Fruit fly (Drosophila melanogaster) whole organism, embryonic: ENCODE data around the gene CG14017.

Source experiments
- BtbVII ChIP-seq: fragments of 200-800 bp; sonication (Bioruptor generic); optimal IDR thresholded peaks from 3 replicates; lab custom pipeline; 2017; ENCODE audit warnings: missing biosample characterization, mild to moderate bottlenecking, missing genetic modification characterization
- CG10543 ChIP-seq: fragments of 200-800 bp; sonication (Bioruptor generic); optimal IDR thresholded peaks from 3 replicates; lab custom pipeline; 2017; ENCODE audit warnings: missing biosample characterization, mild to moderate bottlenecking, missing genetic modification characterization, moderate library complexity
- CG11456 ChIP-seq: fragments of 200-800 bp; sonication (Bioruptor generic); IDR thresholded peaks from 3 replicates; pipeline ENCODE4 v1.3.6; 2022; ENCODE audit warnings: missing biosample characterization, missing genetic modification characterization
- CG12942 ChIP-seq: fragments of 200-800 bp; sonication (Bioruptor generic); optimal IDR thresholded peaks from 3 replicates; lab custom pipeline; 2016; ENCODE audit warnings: missing biosample characterization, missing genetic modification characterization
- CG14667 ChIP-seq: fragments of 200-800 bp; sonication (Bioruptor generic); IDR thresholded peaks from 2 replicates; pipeline ENCODE4 v1.3.6; 2022; ENCODE audit warnings: missing biosample characterization, missing genetic modification characterization
- CG14965 ChIP-seq: fragments of 200-800 bp; sonication (Bioruptor generic); optimal IDR thresholded peaks from 2 replicates; lab custom pipeline; 2016; ENCODE audit warnings: missing biosample characterization, missing genetic modification characterization, borderline replicate concordance
- CG17802 ChIP-seq: fragments of 200-800 bp; sonication (Bioruptor generic); optimal IDR thresholded peaks from 2 replicates; lab custom pipeline; 2018; ENCODE audit warnings: missing biosample characterization, mild to moderate bottlenecking, missing genetic modification characterization, moderate library complexity
- CG1792 ChIP-seq: fragments of 200-800 bp; sonication (Bioruptor generic); optimal IDR thresholded peaks from 2 replicates; lab custom pipeline; 2016; ENCODE audit warnings: missing biosample characterization, missing genetic modification characterization
- CG2120 ChIP-seq: fragments of 200-800 bp; sonication (Bioruptor generic); optimal IDR thresholded peaks from 3 replicates; lab custom pipeline; 2016; ENCODE audit warnings: missing biosample characterization, missing genetic modification characterization
- CG30431 ChIP-seq: fragments of 200-800 bp; sonication (Bioruptor generic); optimal IDR thresholded peaks from 2 replicates; lab custom pipeline; 2017; ENCODE audit warnings: missing biosample characterization, missing genetic modification characterization
- CG32532 ChIP-seq: fragments of 200-800 bp; sonication (Bioruptor generic); IDR thresholded peaks from 2 replicates; pipeline ENCODE4 v1.3.6; 2022; ENCODE audit warnings: missing biosample characterization, missing genetic modification characterization
- CG32772 ChIP-seq: fragments of 200-800 bp; sonication (Bioruptor generic); IDR thresholded peaks from 2 replicates; pipeline ENCODE4 v1.3.6; 2022; ENCODE audit warnings: missing biosample characterization, missing genetic modification characterization
- CG33213 ChIP-seq: fragments of 200-800 bp; sonication (Bioruptor generic); optimal IDR thresholded peaks from 3 replicates; lab custom pipeline; 2016; ENCODE audit warnings: missing biosample characterization, missing genetic modification characterization
- CG33557 ChIP-seq: fragments of 200-800 bp; sonication (Bioruptor generic); optimal IDR thresholded peaks from 2 replicates; lab custom pipeline; 2019; ENCODE audit warnings: missing biosample characterization, mild to moderate bottlenecking, missing genetic modification characterization, moderate library complexity
- CG5953 ChIP-seq: fragments of 200-800 bp; sonication (Bioruptor generic); IDR thresholded peaks from 2 replicates; pipeline ENCODE4 v1.3.6; 2022; ENCODE audit warnings: missing biosample characterization, missing genetic modification characterization
- CG6791 ChIP-seq: fragments of 200-800 bp; sonication (Bioruptor generic); IDR thresholded peaks from 3 replicates; pipeline ENCODE4 v1.3.6; 2022; ENCODE audit warnings: missing biosample characterization, missing genetic modification characterization; ENCODE audit not compliant: partially characterized antibody
- CG6813 ChIP-seq: fragments of 200-800 bp; sonication (Bioruptor generic); optimal IDR thresholded peaks from 2 replicates; lab custom pipeline; 2017; ENCODE audit warnings: missing biosample characterization, missing genetic modification characterization, mild to moderate bottlenecking, moderate library complexity, missing genetic modification reagents
- CG8281 ChIP-seq: fragments of 200-800 bp; sonication (Bioruptor generic); optimal IDR thresholded peaks from 2 replicates; lab custom pipeline; 2018; ENCODE audit warnings: missing biosample characterization, mild to moderate bottlenecking, missing genetic modification characterization, moderate library complexity
- CrebB ChIP-seq: fragments of 200-800 bp; sonication (Bioruptor generic); optimal IDR thresholded peaks from 3 replicates; lab custom pipeline; 2018; ENCODE audit warnings: missing biosample characterization, mild to moderate bottlenecking, missing genetic modification characterization
- Dip3 ChIP-seq: fragments of 200-800 bp; sonication (Bioruptor generic); optimal IDR thresholded peaks from 3 replicates; lab custom pipeline; 2016; ENCODE audit warnings: missing biosample characterization, missing genetic modification characterization
- Fer1 ChIP-seq: fragments of 200-800 bp; sonication (Bioruptor generic); optimal IDR thresholded peaks from 2 replicates; lab custom pipeline; 2017; ENCODE audit warnings: missing biosample characterization, mild to moderate bottlenecking, missing genetic modification characterization
- HLHmδ ChIP-seq: fragments of 200-800 bp; sonication (Bioruptor generic); optimal IDR thresholded peaks from 2 replicates; lab custom pipeline; 2018; ENCODE audit warnings: missing biosample characterization, mild to moderate bottlenecking, missing genetic modification characterization, moderate library complexity
- Hmx ChIP-seq: fragments of 200-800 bp; sonication (Bioruptor generic); optimal IDR thresholded peaks from 2 replicates; lab custom pipeline; 2016; ENCODE audit warnings: missing biosample characterization, missing genetic modification characterization
- Hsf ChIP-seq: fragments of 200-800 bp; sonication (Bioruptor generic); optimal IDR thresholded peaks from 3 replicates; lab custom pipeline; 2016; ENCODE audit warnings: missing biosample characterization, missing genetic modification characterization
- Kr ChIP-seq: fragments of 200-800 bp; sonication (Bioruptor generic); optimal IDR thresholded peaks from 2 replicates; lab custom pipeline; 2017; ENCODE audit warnings: missing biosample characterization, mild to moderate bottlenecking, missing genetic modification characterization
- Lhr ChIP-seq: fragments of 200-800 bp; sonication (Bioruptor generic); optimal IDR thresholded peaks from 3 replicates; lab custom pipeline; 2017; ENCODE audit warnings: mild to moderate bottlenecking, missing biosample characterization, missing genetic modification reagents, missing genetic modification characterization
- Mes4 ChIP-seq: fragments of 200-800 bp; sonication (Bioruptor generic); optimal IDR thresholded peaks from 2 replicates; lab custom pipeline; 2016; ENCODE audit warnings: missing biosample characterization, missing genetic modification characterization
- Poxn ChIP-seq: fragments of 200-800 bp; sonication (Bioruptor generic); IDR thresholded peaks from 2 replicates; pipeline ENCODE4 v1.3.6; 2022; ENCODE audit warnings: missing biosample characterization, missing genetic modification characterization
- Sry-δ ChIP-seq: fragments of 200-800 bp; sonication (Bioruptor generic); optimal IDR thresholded peaks from 2 replicates; lab custom pipeline; 2016; ENCODE audit warnings: missing biosample characterization, missing genetic modification characterization
- YL-1 ChIP-seq: fragments of 200-800 bp; sonication (Bioruptor generic); optimal IDR thresholded peaks from 3 replicates; lab custom pipeline; 2017; ENCODE audit warnings: missing biosample characterization, mild to moderate bottlenecking, missing genetic modification characterization
- bowl ChIP-seq: fragments of 200-800 bp; sonication (Bioruptor generic); IDR thresholded peaks from 2 replicates; pipeline ENCODE4 v1.3.6; 2022; ENCODE audit warnings: missing biosample characterization, missing genetic modification characterization
- cato ChIP-seq: fragments of 200-800 bp; sonication (Bioruptor generic); optimal IDR thresholded peaks from 2 replicates; lab custom pipeline; 2016; ENCODE audit warnings: missing biosample characterization, missing genetic modification characterization, borderline replicate concordance
- caup ChIP-seq: fragments of 200-800 bp; sonication (Bioruptor generic); optimal IDR thresholded peaks from 3 replicates; lab custom pipeline; 2017; ENCODE audit warnings: missing biosample characterization, mild to moderate bottlenecking, missing genetic modification characterization, moderate library complexity; ENCODE audit not compliant: severe bottlenecking
- corto ChIP-seq: fragments of 200-800 bp; sonication (Bioruptor generic); optimal IDR thresholded peaks from 2 replicates; lab custom pipeline; 2016; ENCODE audit warnings: missing biosample characterization, mild to moderate bottlenecking, missing genetic modification characterization, moderate library complexity
- crp ChIP-seq, 2 experiments: fragments of 200-800 bp; sonication (Bioruptor generic); optimal IDR thresholded peaks; 2 replicates in 1 of 2; 3 replicates in 1 of 2; lab custom pipeline; 2017; ENCODE audit warnings: missing biosample characterization in 2 of 2, missing genetic modification characterization in 2 of 2, mild to moderate bottlenecking in 1 of 2, moderate library complexity in 1 of 2
- da ChIP-seq: fragments of 200-800 bp; sonication (Bioruptor generic); optimal IDR thresholded peaks from 2 replicates; lab custom pipeline; 2016; ENCODE audit warnings: missing biosample characterization, missing genetic modification characterization
- gem ChIP-seq: fragments of 200-800 bp; sonication (Bioruptor generic); optimal IDR thresholded peaks from 2 replicates; lab custom pipeline; 2019; ENCODE audit warnings: missing biosample characterization, mild to moderate bottlenecking, missing genetic modification characterization, moderate library complexity
- hkb ChIP-seq, 2 experiments: fragments of 200-800 bp in 1 of 2; fragments of >200 bp in 1 of 2; sonication (Bioruptor generic) in 1 of 2; IDR thresholded peaks in 1 of 2; optimal IDR thresholded peaks in 1 of 2; 2 replicates each; pipeline versions ENCODE4 v1.3.6 to Lab custom; 2017 to 2022; ENCODE audit warnings: missing biosample characterization in 1 of 2, missing genetic modification characterization in 1 of 2
- insv ChIP-seq, 2 experiments: fragments of 200-800 bp; sonication (Bioruptor generic); optimal IDR thresholded peaks; 3 replicates each; lab custom pipeline; 2016 to 2018; ENCODE audit warnings: missing biosample characterization in 2 of 2, missing genetic modification characterization in 2 of 2
- kah ChIP-seq: fragments of 200-800 bp; sonication (Bioruptor generic); optimal IDR thresholded peaks from 2 replicates; lab custom pipeline; 2018; ENCODE audit warnings: missing biosample characterization, mild to moderate bottlenecking, missing genetic modification characterization
- lola ChIP-seq, 3 experiments: fragments of >200 bp in 2 of 3; fragments of 200-800 bp in 1 of 3; sonication (Bioruptor generic) in 1 of 3; optimal IDR thresholded peaks; 2 replicates each; lab custom pipeline; 2017 to 2019; ENCODE audit warnings: missing biosample characterization in 3 of 3, missing genetic modification characterization in 3 of 3, mild to moderate bottlenecking in 1 of 3, moderate library complexity in 1 of 3
- nau ChIP-seq: fragments of 200-800 bp; sonication (Bioruptor generic); optimal IDR thresholded peaks from 3 replicates; lab custom pipeline; 2017; ENCODE audit warnings: missing biosample characterization, mild to moderate bottlenecking, missing genetic modification characterization, missing genetic modification reagents
- pb ChIP-seq: fragments of 200-800 bp; sonication (Bioruptor generic); optimal IDR thresholded peaks from 3 replicates; lab custom pipeline; 2016; ENCODE audit warnings: missing biosample characterization, missing genetic modification characterization
- pnt ChIP-seq: fragments of 200-800 bp; sonication (Bioruptor generic); optimal IDR thresholded peaks from 3 replicates; lab custom pipeline; 2016; ENCODE audit warnings: missing biosample characterization, missing genetic modification characterization
- pzg ChIP-seq: fragments of 200-800 bp; sonication (Bioruptor generic); optimal IDR thresholded peaks from 3 replicates; lab custom pipeline; 2018; ENCODE audit warnings: missing biosample characterization, mild to moderate bottlenecking, missing genetic modification characterization, moderate library complexity
- repo ChIP-seq: fragments of 200-800 bp; sonication (Bioruptor generic); optimal IDR thresholded peaks from 2 replicates; lab custom pipeline; 2016; ENCODE audit warnings: missing biosample characterization, missing genetic modification characterization
- slou ChIP-seq: fragments of 200-800 bp; sonication (Bioruptor generic); optimal IDR thresholded peaks from 3 replicates; lab custom pipeline; 2016; ENCODE audit warnings: missing biosample characterization, missing genetic modification characterization
- tll ChIP-seq, 2 experiments: fragments of 200-800 bp in 1 of 2; fragments of >200 bp in 1 of 2; sonication (Bioruptor generic) in 1 of 2; optimal IDR thresholded peaks; 2 replicates each; lab custom pipeline; 2017 to 2019; ENCODE audit warnings: missing biosample characterization in 2 of 2, missing genetic modification characterization in 2 of 2, mild to moderate bottlenecking in 1 of 2, moderate library complexity in 1 of 2
- z ChIP-seq: fragments of 200-800 bp; sonication (Bioruptor generic); IDR thresholded peaks from 3 replicates; pipeline ENCODE4 v1.3.6; 2022; ENCODE audit warnings: missing biosample characterization, missing genetic modification characterization
- zf30C ChIP-seq: fragments of 200-800 bp; sonication (Bioruptor generic); optimal IDR thresholded peaks from 3 replicates; lab custom pipeline; 2018; ENCODE audit warnings: missing biosample characterization, mild to moderate bottlenecking, missing genetic modification characterization

CG14017 gene

dm6 chr2L:5527861-5528260 lies 25.8 kb upstream of the CG14017 start, which contains the start of gene CG31915 (continued):
- TF ChIP-seq hkb (optimal IDR thresholded peaks at IDR 0.05; lab: Kevin White, UChicago) (no peak), hkb (GFP tag; IDR thresholded peaks at IDR 0.05; lab: Robert Waterston, UW) (no peak), da (no peak), repo (GFP tag; lab: Kevin White, UChicago) (no peak), YL-1 (peak; percentile 21), Mes4 (GFP tag; lab: Kevin White, UChicago) (no peak), CrebB (no peak), Kr (GFP tag; lab: Kevin White, UChicago) (no peak), CG12942 (no peak), slou (GFP tag; lab: Kevin White, UChicago) (no peak), Sry-δ (GFP tag; lab: Kevin White, UChicago) (peak; percentile 29), CG6813 (GFP tag; lab: Kevin White, UChicago) (no peak), CG1792 (GFP tag; lab: Kevin White, UChicago) (no peak), CG6791 (peak; percentile 89), CG8281 (tag; lab: Kevin White, UChicago) (no peak), insv (GFP tag; optimal IDR thresholded peaks at IDR 0.05; lab: Kevin White, UChicago) (no peak), CG11456 (GFP tag; lab: Robert Waterston, UW) (no peak), cato (GFP tag; lab: Kevin White, UChicago) (no peak), Dip3 (GFP tag; lab: Kevin White, UChicago) (no peak), CG32772 (no peak), bowl (GFP tag; lab: Robert Waterston, UW) (no peak), corto (GFP tag; lab: Kevin White, UChicago) (no peak), pb (GFP tag; lab: Kevin White, UChicago) (no peak), CG2120 (no peak), z (GFP tag; lab: Robert Waterston, UW) (no peak), zf30C (GFP tag; lab: Kevin White, UChicago) (no peak), CG14965 (GFP tag; lab: Kevin White, UChicago) (no peak), Fer1 (GFP tag; lab: Kevin White, UChicago) (no peak), CG14667 (GFP tag; lab: Robert Waterston, UW) (no peak), CG10543 (GFP tag; lab: Kevin White, UChicago) (no peak), CG30431 (GFP tag; lab: Kevin White, UChicago) (no peak), CG32532 (no peak), Poxn (GFP tag; lab: Robert Waterston, UW) (no peak), BtbVII (GFP tag; lab: Kevin White, UChicago) (no peak), caup (GFP tag; lab: Kevin White, UChicago) (no peak), crp (GFP tag; optimal IDR thresholded peaks at IDR 0.05; lab: Kevin White, UChicago) (peak; percentile 23 to 85), gem (tag; lab: Kevin White, UChicago) (no peak), kah (GFP tag; lab: Kevin White, UChicago) (no peak), pnt (no peak), CG17802 (tag; lab: Kevin White, UChicago) (no peak), HLHmδ (GFP tag; lab: Kevin White, UChicago) (no peak), Hmx (GFP tag; lab: Kevin White, UChicago) (no peak), CG33213 (GFP tag; lab: Kevin White, UChicago) (no peak), tll (GFP tag; optimal IDR thresholded peaks at IDR 0.05; lab: Kevin White, UChicago) (no peak), CG33557 (GFP tag; lab: Kevin White, UChicago) (no peak), Hsf (no peak), lola (GFP tag; optimal IDR thresholded peaks at IDR 0.05; lab: Kevin White, UChicago) (no peak), Lhr (no peak), CG5953 (no peak), nau (GFP tag; lab: Kevin White, UChicago) (no peak), pzg (GFP tag; lab: Kevin White, UChicago) (peak; percentile 37)
